Fruit fly (Drosophila melanogaster) whole organism, embryonic: ENCODE measurements around the gene CG42763.
A peak's percentile ranks its signal among the peaks of the same experiment; 100 is the strongest.

Experiments
- Atf-2 ChIP-seq: fragments of 200-800 bp; sonication (Bioruptor generic); optimal IDR thresholded peaks from 2 replicates; lab custom pipeline; 2016; ENCODE audit warnings: missing biosample characterization, missing genetic modification characterization
- Bdp1 ChIP-seq: fragments of 200-800 bp; sonication (Bioruptor generic); optimal IDR thresholded peaks from 3 replicates; lab custom pipeline; 2016; ENCODE audit warnings: missing biosample characterization, missing genetic modification characterization
- Blimp-1 ChIP-seq: fragments of 200-800 bp; sonication (Bioruptor generic); optimal IDR thresholded peaks from 3 replicates; lab custom pipeline; 2018; ENCODE audit warnings: missing biosample characterization, missing genetic modification characterization, mild to moderate bottlenecking, moderate library complexity, missing genetic modification reagents
- CG1024 ChIP-seq: fragments of 200-800 bp; sonication (Bioruptor generic); IDR thresholded peaks from 2 replicates; pipeline ENCODE4 v1.3.6; 2022; ENCODE audit warnings: missing biosample characterization, missing genetic modification characterization
- CG12299 ChIP-seq: fragments of 200-800 bp; sonication (Bioruptor generic); optimal IDR thresholded peaks from 2 replicates; lab custom pipeline; 2018; ENCODE audit warnings: missing biosample characterization, mild to moderate bottlenecking, missing genetic modification characterization
- CG13123 ChIP-seq: fragments of 200-800 bp; sonication (Bioruptor generic); optimal IDR thresholded peaks from 2 replicates; lab custom pipeline; 2016; ENCODE audit warnings: missing biosample characterization, missing genetic modification characterization
- CG15479 ChIP-seq: fragments of 200-800 bp; sonication (Bioruptor generic); optimal IDR thresholded peaks from 3 replicates; lab custom pipeline; 2019; ENCODE audit warnings: missing biosample characterization, mild to moderate bottlenecking, missing genetic modification characterization, moderate library complexity
- CG17385 ChIP-seq: fragments of 200-800 bp; sonication (Bioruptor generic); optimal IDR thresholded peaks from 3 replicates; lab custom pipeline; 2018; ENCODE audit warnings: missing biosample characterization, mild to moderate bottlenecking, missing genetic modification characterization
- CG1832 ChIP-seq: fragments of 200-800 bp; sonication (Bioruptor generic); optimal IDR thresholded peaks from 2 replicates; lab custom pipeline; 2017; ENCODE audit warnings: missing biosample characterization, mild to moderate bottlenecking, missing genetic modification characterization, inconsistent platforms
- CG2199 ChIP-seq: fragments of 200-800 bp; sonication (Bioruptor generic); IDR thresholded peaks from 3 replicates; pipeline ENCODE4 v1.3.6; 2022; ENCODE audit warnings: missing biosample characterization, missing genetic modification characterization
- CG31224 ChIP-seq: fragments of 200-800 bp; sonication (Bioruptor generic); IDR thresholded peaks from 2 replicates; pipeline ENCODE4 v1.3.6; 2022; ENCODE audit warnings: missing biosample characterization, missing genetic modification characterization
- CG3281 ChIP-seq: fragments of 200-800 bp; sonication (Bioruptor generic); optimal IDR thresholded peaks from 3 replicates; lab custom pipeline; 2017; ENCODE audit warnings: missing biosample characterization, mild to moderate bottlenecking, missing genetic modification characterization
- CG3838 ChIP-seq: fragments of 200-800 bp; sonication (Bioruptor generic); optimal IDR thresholded peaks from 3 replicates; lab custom pipeline; 2016; ENCODE audit warnings: missing biosample characterization, missing genetic modification characterization
- CG3847 ChIP-seq: fragments of 200-800 bp; sonication (Bioruptor generic); IDR thresholded peaks from 2 replicates; pipeline ENCODE4 v1.3.6; 2022; ENCODE audit warnings: missing biosample characterization, missing genetic modification characterization
- CG5245 ChIP-seq: fragments of 200-800 bp; sonication (Bioruptor generic); optimal IDR thresholded peaks from 3 replicates; lab custom pipeline; 2016; ENCODE audit warnings: missing biosample characterization, missing genetic modification characterization
- CG6272 ChIP-seq: fragments of 200-800 bp; sonication (Bioruptor generic); IDR thresholded peaks from 2 replicates; pipeline ENCODE4 v1.3.6; 2022; ENCODE audit warnings: missing biosample characterization, missing genetic modification characterization
- CG6683 ChIP-seq: fragments of 200-800 bp; sonication (Bioruptor generic); optimal IDR thresholded peaks from 2 replicates; lab custom pipeline; 2017; ENCODE audit warnings: missing biosample characterization, mild to moderate bottlenecking, missing genetic modification characterization, missing genetic modification reagents
- CG7357 ChIP-seq: fragments of 200-800 bp; sonication (Bioruptor generic); IDR thresholded peaks from 3 replicates; pipeline ENCODE4 v1.3.6; 2022; ENCODE audit warnings: missing biosample characterization, missing genetic modification characterization
- CG7745 ChIP-seq: fragments of 200-800 bp; sonication (Bioruptor generic); optimal IDR thresholded peaks from 2 replicates; lab custom pipeline; 2018; ENCODE audit warnings: missing biosample characterization, mild to moderate bottlenecking, missing genetic modification characterization, moderate library complexity
- CG8478 ChIP-seq: fragments of >200 bp; optimal IDR thresholded peaks from 2 replicates; lab custom pipeline; 2018
- CG9609 ChIP-seq: fragments of 200-800 bp; sonication (Bioruptor generic); optimal IDR thresholded peaks from 3 replicates; lab custom pipeline; 2016; ENCODE audit warnings: missing biosample characterization, missing genetic modification characterization
- CG9817 ChIP-seq: fragments of 200-800 bp; sonication (Bioruptor generic); optimal IDR thresholded peaks from 2 replicates; lab custom pipeline; 2018; ENCODE audit warnings: missing biosample characterization, mild to moderate bottlenecking, missing genetic modification characterization, moderate library complexity
- Chrac-16 ChIP-seq: fragments of 200-800 bp; sonication (Bioruptor generic); optimal IDR thresholded peaks from 3 replicates; lab custom pipeline; 2016; ENCODE audit warnings: missing biosample characterization, missing genetic modification characterization
- Doc3 ChIP-seq: fragments of 200-800 bp; sonication (Bioruptor generic); IDR thresholded peaks from 3 replicates; pipeline ENCODE4 v1.3.6; 2022; ENCODE audit warnings: missing biosample characterization, missing genetic modification characterization; ENCODE audit not compliant: partially characterized antibody
- E2f2 ChIP-seq: fragments of 200-800 bp; sonication (Bioruptor generic); IDR thresholded peaks from 2 replicates; pipeline ENCODE4 v1.3.6; 2022; ENCODE audit warnings: missing biosample characterization, missing genetic modification characterization
- ERR ChIP-seq: fragments of 200-800 bp; sonication (Bioruptor generic); optimal IDR thresholded peaks from 2 replicates; lab custom pipeline; 2016; ENCODE audit warnings: missing biosample characterization, missing genetic modification characterization
- Elba2 ChIP-seq: fragments of 200-800 bp; sonication (Bioruptor generic); optimal IDR thresholded peaks from 3 replicates; lab custom pipeline; 2016; ENCODE audit warnings: missing biosample characterization, missing genetic modification characterization
- H15 ChIP-seq: fragments of 200-800 bp; sonication (Bioruptor generic); IDR thresholded peaks from 3 replicates; pipeline ENCODE4 v1.3.6; 2022; ENCODE audit warnings: missing biosample characterization, missing genetic modification characterization
- Hmx ChIP-seq: fragments of 200-800 bp; sonication (Bioruptor generic); optimal IDR thresholded peaks from 2 replicates; lab custom pipeline; 2016; ENCODE audit warnings: missing biosample characterization, missing genetic modification characterization
- Lhr ChIP-seq: fragments of 200-800 bp; sonication (Bioruptor generic); optimal IDR thresholded peaks from 3 replicates; lab custom pipeline; 2017; ENCODE audit warnings: mild to moderate bottlenecking, missing biosample characterization, missing genetic modification reagents, missing genetic modification characterization
- MBD-R2 ChIP-seq: fragments of 200-800 bp; sonication (Bioruptor generic); IDR thresholded peaks from 2 replicates; pipeline ENCODE4 v1.3.6; 2022; ENCODE audit warnings: missing biosample characterization, missing genetic modification characterization
- Max ChIP-seq: fragments of 200-800 bp; sonication (Bioruptor generic); optimal IDR thresholded peaks from 2 replicates; lab custom pipeline; 2016; ENCODE audit warnings: missing biosample characterization, mild to moderate bottlenecking, missing genetic modification characterization
- Mrtf ChIP-seq: fragments of 200-800 bp; sonication (Bioruptor generic); IDR thresholded peaks from 3 replicates; pipeline ENCODE4 v1.3.6; 2022; ENCODE audit warnings: missing biosample characterization, missing genetic modification characterization
- Opbp ChIP-seq: fragments of 200-800 bp; sonication (Bioruptor generic); IDR thresholded peaks from 3 replicates; pipeline ENCODE4 v1.3.6; 2022; ENCODE audit warnings: missing biosample characterization, missing genetic modification characterization; ENCODE audit not compliant: partially characterized antibody
- cas ChIP-seq: fragments of 200-800 bp; sonication (Bioruptor generic); IDR thresholded peaks from 2 replicates; pipeline ENCODE4 v1.3.6; 2022; ENCODE audit warnings: missing biosample characterization, missing genetic modification characterization
- cato ChIP-seq: fragments of 200-800 bp; sonication (Bioruptor generic); optimal IDR thresholded peaks from 2 replicates; lab custom pipeline; 2016; ENCODE audit warnings: missing biosample characterization, missing genetic modification characterization, borderline replicate concordance
- dimm ChIP-seq: fragments of 200-800 bp; sonication (Bioruptor generic); IDR thresholded peaks from 2 replicates; pipeline ENCODE4 v1.3.6; 2022; ENCODE audit warnings: missing biosample characterization, missing genetic modification characterization
- esg ChIP-seq: fragments of 200-800 bp; sonication (Bioruptor generic); conservative IDR thresholded peaks from 2 replicates; pipeline ENCODE4 v1.3.6; 2022; ENCODE audit warnings: missing biosample characterization, missing genetic modification characterization
- eve ChIP-seq, 2 experiments: fragments of >200 bp; optimal IDR thresholded peaks; 2 replicates each; lab custom pipeline; 2017; ENCODE audit warnings: missing biosample characterization in 2 of 2, missing genetic modification characterization in 2 of 2
- fd64A ChIP-seq: fragments of 200-800 bp; sonication (Bioruptor generic); optimal IDR thresholded peaks from 3 replicates; lab custom pipeline; 2018; ENCODE audit warnings: missing biosample characterization, mild to moderate bottlenecking, missing genetic modification characterization
- fd96Cb ChIP-seq: fragments of 200-800 bp; sonication (Bioruptor generic); optimal IDR thresholded peaks from 2 replicates; lab custom pipeline; 2018; ENCODE audit warnings: missing biosample characterization, mild to moderate bottlenecking, missing genetic modification characterization, moderate library complexity
- ftz-f1 ChIP-seq: fragments of 200-800 bp; sonication (Bioruptor generic); optimal IDR thresholded peaks from 2 replicates; lab custom pipeline; 2016; ENCODE audit warnings: missing biosample characterization, missing genetic modification characterization
- grau ChIP-seq: fragments of 200-800 bp; optimal IDR thresholded peaks from 3 replicates; lab custom pipeline; 2019; ENCODE audit warnings: missing biosample characterization, mild to moderate bottlenecking, missing genetic modification characterization, moderate library complexity
- insv ChIP-seq, 2 experiments: fragments of 200-800 bp; sonication (Bioruptor generic); optimal IDR thresholded peaks; 3 replicates each; lab custom pipeline; 2016 to 2018; ENCODE audit warnings: missing biosample characterization in 2 of 2, missing genetic modification characterization in 2 of 2
- ken ChIP-seq: fragments of 200-800 bp; sonication (Bioruptor generic); IDR thresholded peaks from 3 replicates; pipeline ENCODE4 v1.3.6; 2022; ENCODE audit warnings: missing biosample characterization, missing genetic modification characterization
- maf-S ChIP-seq: fragments of 200-800 bp; sonication (Bioruptor generic); optimal IDR thresholded peaks from 2 replicates; lab custom pipeline; 2016; ENCODE audit warnings: missing biosample characterization, missing genetic modification characterization
- sd ChIP-seq: fragments of 200-800 bp; sonication (Bioruptor generic); optimal IDR thresholded peaks from 3 replicates; lab custom pipeline; 2018; ENCODE audit warnings: missing biosample characterization, mild to moderate bottlenecking, missing genetic modification characterization, moderate library complexity
- toy ChIP-seq: fragments of 200-800 bp; sonication (Bioruptor generic); IDR thresholded peaks from 2 replicates; pipeline ENCODE4 v1.3.6; 2022; ENCODE audit warnings: missing biosample characterization, missing genetic modification characterization
- usp ChIP-seq: fragments of >200 bp; optimal IDR thresholded peaks from 2 replicates; lab custom pipeline; 2017; ENCODE audit warnings: missing biosample characterization, missing genetic modification characterization
- wor ChIP-seq: fragments of 200-800 bp; sonication (Bioruptor generic); IDR thresholded peaks from 2 replicates; pipeline ENCODE4 v1.3.6; 2022; ENCODE audit warnings: missing biosample characterization, missing genetic modification characterization

Gene CG42763

DNA sequence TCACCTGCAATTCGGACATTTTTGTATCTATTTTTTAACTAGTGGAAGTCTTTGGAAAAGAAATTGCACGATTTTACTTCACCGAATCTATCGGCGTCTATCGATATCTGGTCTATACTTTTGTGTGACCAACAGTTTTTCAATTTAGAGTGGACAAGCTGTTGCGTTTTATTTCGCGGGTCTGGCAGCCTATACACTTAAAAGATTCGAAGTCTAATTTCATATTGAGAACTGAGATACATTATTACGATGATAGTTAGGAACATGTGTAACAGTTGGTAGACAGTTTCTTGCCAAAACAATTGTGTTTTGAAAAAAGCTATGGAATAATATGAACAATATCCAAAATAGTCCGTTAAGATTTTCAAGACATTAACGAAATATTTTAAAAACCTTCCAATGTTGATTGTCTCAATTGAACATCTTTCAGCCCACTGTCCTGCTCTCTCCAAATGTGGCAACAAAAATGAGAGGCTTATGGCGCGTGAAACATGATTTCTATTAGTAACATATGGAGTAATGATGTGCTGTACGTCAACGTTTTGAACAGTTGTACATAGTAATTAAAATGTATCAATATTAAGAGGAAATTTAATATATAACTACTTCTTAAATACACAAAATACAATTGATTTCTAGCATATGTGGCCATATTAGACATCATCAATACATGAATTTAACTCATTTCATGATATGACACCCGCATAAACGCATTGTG is 17.6 kb upstream of the CG42763 start, which contains the start of gene Acbp1 (continued):
- TF ChIP-seq insv (GFP tag; optimal IDR thresholded peaks at IDR 0.05; lab: Kevin White, UChicago) = peak in 1 of 2 experiments; percentile 86
- TF ChIP-seq Bdp1 = peak; percentile 92
- peak; percentile 96 for TF ChIP-seq CG9609
- peak; percentile 33 for TF ChIP-seq CG15479
- TF ChIP-seq CG17385 (GFP tag; lab: Kevin White, UChicago) = peak; percentile 95
- TF ChIP-seq Opbp (GFP tag; lab: Robert Waterston, UW) = peak; percentile 78
- TF ChIP-seq cas (GFP tag; lab: Robert Waterston, UW) = peak; percentile 83
- peak in 1 of 2 experiments; percentile 99 for TF ChIP-seq eve (GFP tag; optimal IDR thresholded peaks at IDR 0.05; lab: Kevin White, UChicago)
- peak; percentile 91 for TF ChIP-seq Lhr (GFP tag; lab: Kevin White, UChicago)
- TF ChIP-seq H15 (GFP tag; lab: Robert Waterston, UW) = peak; percentile 88
- TF ChIP-seq Elba2 (GFP tag; lab: Kevin White, UChicago) = peak; percentile 60
- TF ChIP-seq CG8478 = no peak
- peak; percentile 88; the same call in 1 of the 3 replicates for TF ChIP-seq CG2199 (GFP tag; lab: Robert Waterston, UW)
- TF ChIP-seq CG1832 = no peak
- TF ChIP-seq CG7745 (tag; lab: Kevin White, UChicago) = peak; percentile 93
- peak; percentile 32 for TF ChIP-seq ftz-f1
- TF ChIP-seq esg (GFP tag; lab: Robert Waterston, UW) = peak; percentile 88
- TF ChIP-seq Blimp-1 (GFP tag; lab: Kevin White, UChicago) = peak; percentile 96
- peak; percentile 68 for TF ChIP-seq wor (GFP tag; lab: Robert Waterston, UW)
- peak; percentile 98 for TF ChIP-seq CG3281 (GFP tag; lab: Kevin White, UChicago)
- TF ChIP-seq ken (GFP tag; lab: Robert Waterston, UW) = peak; percentile 90
- TF ChIP-seq CG5245 (GFP tag; lab: Kevin White, UChicago) = peak; percentile 70
- peak; percentile 92 for TF ChIP-seq Max (GFP tag; lab: Kevin White, UChicago)
- peak; percentile 91 for TF ChIP-seq Atf-2 (GFP tag; lab: Kevin White, UChicago)
- TF ChIP-seq usp (GFP tag; lab: Kevin White, UChicago) = no peak
- TF ChIP-seq cato (GFP tag; lab: Kevin White, UChicago) = peak; percentile 86
- peak; percentile 81 for TF ChIP-seq E2f2
- peak; percentile 95 for TF ChIP-seq CG3847 (GFP tag; lab: Robert Waterston, UW)
- TF ChIP-seq Mrtf (GFP tag; lab: Robert Waterston, UW) = peak; percentile 90
- peak; percentile 80 for TF ChIP-seq Doc3
- TF ChIP-seq toy (GFP tag; lab: Robert Waterston, UW) = peak; percentile 52
- TF ChIP-seq CG1024 = peak; percentile 71
- TF ChIP-seq CG3838 (GFP tag; lab: Kevin White, UChicago) = peak; percentile 82
- TF ChIP-seq CG13123 (GFP tag; lab: Kevin White, UChicago) = peak; percentile 89
- TF ChIP-seq ERR (GFP tag; lab: Kevin White, UChicago) = peak; percentile 95
- TF ChIP-seq CG6683 = peak; percentile 94
- TF ChIP-seq maf-S (GFP tag; lab: Kevin White, UChicago) = peak; percentile 95
- TF ChIP-seq CG12299 (tag; lab: Kevin White, UChicago) = peak; percentile 99
- TF ChIP-seq fd96Cb (tag; lab: Kevin White, UChicago) = peak; percentile 92
- peak; percentile 90 for TF ChIP-seq Hmx (GFP tag; lab: Kevin White, UChicago)
- TF ChIP-seq CG31224 = peak; percentile 85
- TF ChIP-seq dimm = peak; percentile 79
- peak; percentile 91 for TF ChIP-seq CG6272 (GFP tag; lab: Robert Waterston, UW)
- TF ChIP-seq grau (tag; lab: Kevin White, UChicago) = peak; percentile 98
- TF ChIP-seq Chrac-16 = peak; percentile 88
- TF ChIP-seq CG9817 = peak; percentile 91
- peak; percentile 84 for TF ChIP-seq MBD-R2 (GFP tag; lab: Robert Waterston, UW)
- peak; percentile 82 for TF ChIP-seq CG7357 (GFP tag; lab: Robert Waterston, UW)
- TF ChIP-seq sd (tag; lab: Kevin White, UChicago) = peak; percentile 93
- TF ChIP-seq fd64A = peak; percentile 95
